Fruit fly (Drosophila melanogaster) whole organism, embryonic: ENCODE results near the gene Elo68alpha.

Source experiments
- Abd-B ChIP-seq: fragments of 200-800 bp; sonication (Bioruptor generic); optimal IDR thresholded peaks from 2 replicates; lab custom pipeline; 2018; ENCODE audit warnings: missing biosample characterization, mild to moderate bottlenecking, missing genetic modification characterization, moderate library complexity
- Adf1 ChIP-seq: fragments of 200-800 bp; sonication (Bioruptor generic); IDR thresholded peaks from 2 replicates; pipeline ENCODE4 v1.3.6; 2022; ENCODE audit warnings: missing biosample characterization, missing genetic modification characterization
- Antp ChIP-seq: fragments of 200-800 bp; sonication (Bioruptor generic); optimal IDR thresholded peaks from 3 replicates; lab custom pipeline; 2016; ENCODE audit warnings: missing biosample characterization, missing genetic modification characterization
- Atf3 ChIP-seq: fragments of 200-800 bp; sonication (Bioruptor generic); optimal IDR thresholded peaks from 3 replicates; lab custom pipeline; 2016; ENCODE audit warnings: missing biosample characterization, missing genetic modification characterization
- Blimp-1 ChIP-seq: fragments of 200-800 bp; sonication (Bioruptor generic); optimal IDR thresholded peaks from 3 replicates; lab custom pipeline; 2018; ENCODE audit warnings: missing biosample characterization, missing genetic modification characterization, mild to moderate bottlenecking, moderate library complexity, missing genetic modification reagents
- CG11247 ChIP-seq: fragments of 200-800 bp; sonication (Bioruptor generic); IDR thresholded peaks from 2 replicates; pipeline ENCODE4 v1.3.6; 2022; ENCODE audit warnings: missing biosample characterization, missing genetic modification characterization
- CG12071 ChIP-seq: fragments of 200-800 bp; sonication (Bioruptor generic); optimal IDR thresholded peaks from 3 replicates; lab custom pipeline; 2018; ENCODE audit warnings: missing biosample characterization, mild to moderate bottlenecking, missing genetic modification characterization
- CG12659 ChIP-seq: fragments of 200-800 bp; sonication (Bioruptor generic); optimal IDR thresholded peaks from 3 replicates; lab custom pipeline; 2017; ENCODE audit warnings: mild to moderate bottlenecking, missing biosample characterization, missing genetic modification reagents, missing genetic modification characterization
- CG13775 ChIP-seq: fragments of 200-800 bp; sonication (Bioruptor generic); optimal IDR thresholded peaks from 3 replicates; lab custom pipeline; 2017; ENCODE audit warnings: missing biosample characterization, mild to moderate bottlenecking, missing genetic modification characterization
- CG14710 ChIP-seq: fragments of 200-800 bp; sonication (Bioruptor generic); optimal IDR thresholded peaks from 3 replicates; lab custom pipeline; 2019; ENCODE audit warnings: missing biosample characterization, mild to moderate bottlenecking, missing genetic modification characterization, moderate library complexity
- CG14965 ChIP-seq: fragments of 200-800 bp; sonication (Bioruptor generic); optimal IDR thresholded peaks from 2 replicates; lab custom pipeline; 2016; ENCODE audit warnings: missing biosample characterization, missing genetic modification characterization, borderline replicate concordance
- CG15269 ChIP-seq: fragments of 200-800 bp; sonication (Bioruptor generic); optimal IDR thresholded peaks from 2 replicates; lab custom pipeline; 2018; ENCODE audit warnings: missing biosample characterization, mild to moderate bottlenecking, missing genetic modification characterization, moderate library complexity
- CG15601 ChIP-seq: fragments of 200-800 bp; sonication (Bioruptor generic); optimal IDR thresholded peaks from 3 replicates; lab custom pipeline; 2019; ENCODE audit warnings: missing biosample characterization, mild to moderate bottlenecking, missing genetic modification characterization, moderate library complexity
- CG16813 ChIP-seq: fragments of 200-800 bp; sonication (Bioruptor generic); IDR thresholded peaks from 3 replicates; pipeline ENCODE4 v1.3.6; 2022; ENCODE audit warnings: missing biosample characterization, missing genetic modification characterization; ENCODE audit not compliant: partially characterized antibody
- CG16863 ChIP-seq: fragments of 200-800 bp; sonication (Bioruptor generic); optimal IDR thresholded peaks from 3 replicates; lab custom pipeline; 2016; ENCODE audit warnings: missing biosample characterization, missing genetic modification characterization
- CG17912 ChIP-seq: fragments of 200-800 bp; sonication (Bioruptor generic); optimal IDR thresholded peaks from 2 replicates; lab custom pipeline; 2018; ENCODE audit warnings: missing biosample characterization, mild to moderate bottlenecking, missing genetic modification characterization
- CG2120 ChIP-seq: fragments of 200-800 bp; sonication (Bioruptor generic); optimal IDR thresholded peaks from 3 replicates; lab custom pipeline; 2016; ENCODE audit warnings: missing biosample characterization, missing genetic modification characterization
- CG3163 ChIP-seq: fragments of 200-800 bp; sonication (Bioruptor generic); optimal IDR thresholded peaks from 3 replicates; lab custom pipeline; 2016; ENCODE audit warnings: missing biosample characterization, missing genetic modification characterization
- CG33213 ChIP-seq: fragments of 200-800 bp; sonication (Bioruptor generic); optimal IDR thresholded peaks from 3 replicates; lab custom pipeline; 2016; ENCODE audit warnings: missing biosample characterization, missing genetic modification characterization
- CG33557 ChIP-seq: fragments of 200-800 bp; sonication (Bioruptor generic); optimal IDR thresholded peaks from 2 replicates; lab custom pipeline; 2019; ENCODE audit warnings: missing biosample characterization, mild to moderate bottlenecking, missing genetic modification characterization, moderate library complexity
- CG4282 ChIP-seq: fragments of 200-800 bp; sonication (Bioruptor generic); optimal IDR thresholded peaks from 2 replicates; lab custom pipeline; 2016; ENCODE audit warnings: missing biosample characterization, missing genetic modification characterization
- CG8281 ChIP-seq: fragments of 200-800 bp; sonication (Bioruptor generic); optimal IDR thresholded peaks from 2 replicates; lab custom pipeline; 2018; ENCODE audit warnings: missing biosample characterization, mild to moderate bottlenecking, missing genetic modification characterization, moderate library complexity
- CG9817 ChIP-seq: fragments of 200-800 bp; sonication (Bioruptor generic); optimal IDR thresholded peaks from 2 replicates; lab custom pipeline; 2018; ENCODE audit warnings: missing biosample characterization, mild to moderate bottlenecking, missing genetic modification characterization, moderate library complexity
- D19A ChIP-seq: fragments of 200-800 bp; optimal IDR thresholded peaks from 3 replicates; lab custom pipeline; 2019; ENCODE audit warnings: missing biosample characterization, mild to moderate bottlenecking, missing genetic modification characterization, moderate library complexity
- Dek ChIP-seq: fragments of 200-800 bp; sonication (Bioruptor generic); optimal IDR thresholded peaks from 3 replicates; lab custom pipeline; 2019; ENCODE audit warnings: missing biosample characterization, mild to moderate bottlenecking, missing genetic modification characterization, moderate library complexity
- Dfd ChIP-seq, 2 experiments: fragments of >200 bp; optimal IDR thresholded peaks; 2 replicates each; lab custom pipeline; 2017; ENCODE audit warnings: missing biosample characterization in 2 of 2, missing genetic modification characterization in 2 of 2
- ERR ChIP-seq: fragments of 200-800 bp; sonication (Bioruptor generic); optimal IDR thresholded peaks from 2 replicates; lab custom pipeline; 2016; ENCODE audit warnings: missing biosample characterization, missing genetic modification characterization
- HLH3B ChIP-seq: fragments of 200-800 bp; sonication (Bioruptor generic); IDR thresholded peaks from 2 replicates; pipeline ENCODE4 v1.3.6; 2022; ENCODE audit warnings: missing biosample characterization, missing genetic modification characterization
- Lpt ChIP-seq: fragments of >200 bp; optimal IDR thresholded peaks from 2 replicates; lab custom pipeline; 2018; ENCODE audit warnings: missing biosample characterization, missing genetic modification characterization
- Myb ChIP-seq: fragments of 200-800 bp; sonication (Bioruptor generic); optimal IDR thresholded peaks from 2 replicates; lab custom pipeline; 2016; ENCODE audit warnings: missing biosample characterization, missing genetic modification characterization
- Tbp ChIP-seq: fragments of >200 bp; optimal IDR thresholded peaks from 2 replicates; lab custom pipeline; 2018; ENCODE audit warnings: missing biosample characterization, missing genetic modification characterization
- ac ChIP-seq: fragments of 200-800 bp; sonication (Bioruptor generic); optimal IDR thresholded peaks from 3 replicates; lab custom pipeline; 2017; ENCODE audit warnings: missing biosample characterization, mild to moderate bottlenecking, missing genetic modification characterization
- caup ChIP-seq: fragments of 200-800 bp; sonication (Bioruptor generic); optimal IDR thresholded peaks from 3 replicates; lab custom pipeline; 2017; ENCODE audit warnings: missing biosample characterization, mild to moderate bottlenecking, missing genetic modification characterization, moderate library complexity; ENCODE audit not compliant: severe bottlenecking
- cg ChIP-seq: fragments of 200-800 bp; sonication (Bioruptor generic); optimal IDR thresholded peaks from 3 replicates; lab custom pipeline; 2019; ENCODE audit warnings: missing biosample characterization, mild to moderate bottlenecking, missing genetic modification characterization, moderate library complexity
- eve ChIP-seq, 2 experiments: fragments of >200 bp; optimal IDR thresholded peaks; 2 replicates each; lab custom pipeline; 2017; ENCODE audit warnings: missing biosample characterization in 2 of 2, missing genetic modification characterization in 2 of 2
- gcm2 ChIP-seq: fragments of 200-800 bp; sonication (Bioruptor generic); optimal IDR thresholded peaks from 2 replicates; lab custom pipeline; 2016; ENCODE audit warnings: missing biosample characterization, missing genetic modification characterization
- gt ChIP-seq: fragments of 200-800 bp; sonication (Bioruptor generic); IDR thresholded peaks from 2 replicates; pipeline ENCODE4 v1.3.6; 2022; ENCODE audit warnings: missing biosample characterization, missing genetic modification characterization
- kay ChIP-seq: fragments of 200-800 bp; sonication (Bioruptor generic); optimal IDR thresholded peaks from 2 replicates; lab custom pipeline; 2016; ENCODE audit warnings: missing biosample characterization, missing genetic modification characterization
- mam ChIP-seq: fragments of 200-800 bp; sonication (Bioruptor generic); optimal IDR thresholded peaks from 3 replicates; lab custom pipeline; 2016; ENCODE audit warnings: missing biosample characterization, missing genetic modification characterization
- nau ChIP-seq: fragments of 200-800 bp; sonication (Bioruptor generic); optimal IDR thresholded peaks from 3 replicates; lab custom pipeline; 2017; ENCODE audit warnings: missing biosample characterization, mild to moderate bottlenecking, missing genetic modification characterization, missing genetic modification reagents
- peb ChIP-seq: fragments of 200-800 bp; sonication (Bioruptor generic); IDR thresholded peaks from 2 replicates; pipeline ENCODE4 v1.3.6; 2022; ENCODE audit warnings: missing biosample characterization, missing genetic modification characterization
- pho ChIP-seq: fragments of 200-800 bp; sonication (Bioruptor generic); optimal IDR thresholded peaks from 2 replicates; lab custom pipeline; 2016; ENCODE audit warnings: missing biosample characterization, missing genetic modification characterization
- scrt ChIP-seq: fragments of 200-800 bp; sonication (Bioruptor generic); optimal IDR thresholded peaks from 2 replicates; lab custom pipeline; 2018; ENCODE audit warnings: missing biosample characterization, mild to moderate bottlenecking, missing genetic modification characterization, moderate library complexity
- sug ChIP-seq: fragments of 200-800 bp; optimal IDR thresholded peaks from 2 replicates; lab custom pipeline; 2019; ENCODE audit warnings: missing biosample characterization, mild to moderate bottlenecking, missing genetic modification characterization, moderate library complexity
- tgo ChIP-seq: fragments of 200-800 bp; sonication (Bioruptor generic); IDR thresholded peaks from 3 replicates; pipeline ENCODE4 v1.3.6; 2022; ENCODE audit warnings: missing biosample characterization, missing genetic modification characterization
- wdn ChIP-seq: fragments of 200-800 bp; sonication (Bioruptor generic); IDR thresholded peaks from 2 replicates; pipeline ENCODE4 v1.3.6; 2022; ENCODE audit warnings: missing biosample characterization, missing genetic modification characterization
- wek ChIP-seq: fragments of 200-800 bp; sonication (Bioruptor generic); optimal IDR thresholded peaks from 3 replicates; lab custom pipeline; 2018; ENCODE audit warnings: missing biosample characterization, mild to moderate bottlenecking, missing genetic modification characterization, moderate library complexity
- zf30C ChIP-seq: fragments of 200-800 bp; sonication (Bioruptor generic); optimal IDR thresholded peaks from 3 replicates; lab custom pipeline; 2018; ENCODE audit warnings: missing biosample characterization, mild to moderate bottlenecking, missing genetic modification characterization
- zfh2 ChIP-seq: fragments of 200-800 bp; sonication (Bioruptor generic); optimal IDR thresholded peaks from 2 replicates; lab custom pipeline; 2016; ENCODE audit warnings: missing biosample characterization, missing genetic modification characterization

Elo68alpha gene

dm6 chr3L:11118627-11119395, 16.0 kb upstream of the Elo68alpha start (continued):
- peak; percentile 17 for TF ChIP-seq ERR
- TF ChIP-seq peb (GFP tag; lab: Robert Waterston, UW), result no peak
- TF ChIP-seq D19A (tag; lab: Kevin White, UChicago), result peak; percentile 53
- TF ChIP-seq Lpt, result no peak
- peak; percentile 46 for TF ChIP-seq CG9817
- peak; percentile 27; the same call in 1 of the 3 replicates for TF ChIP-seq tgo (GFP tag; lab: Robert Waterston, UW)
- peak; percentile 78 for TF ChIP-seq scrt
- TF ChIP-seq CG2120 (GFP tag; lab: Kevin White, UChicago), result peak; percentile 56
- TF ChIP-seq CG12659 (GFP tag; lab: Kevin White, UChicago), result peak; percentile 56
- TF ChIP-seq zf30C (GFP tag; lab: Kevin White, UChicago), result peak; percentile 51
- peak; percentile 86 for TF ChIP-seq caup (GFP tag; lab: Kevin White, UChicago)
- peak; percentile 55 for TF ChIP-seq Blimp-1
- TF ChIP-seq Dek (tag; lab: Kevin White, UChicago), result peak; percentile 55
- peak; percentile 65 for TF ChIP-seq CG14710 (tag; lab: Kevin White, UChicago)
- TF ChIP-seq gt (GFP tag; lab: Robert Waterston, UW), result no peak
- peak; percentile 54 for TF ChIP-seq CG16863
- peak; percentile 24 for TF ChIP-seq CG4282 (GFP tag; lab: Kevin White, UChicago)
- peak; percentile 51; the same call in 1 of the 2 replicates for TF ChIP-seq wdn (GFP tag; lab: Robert Waterston, UW)
- peak; percentile 62 for TF ChIP-seq CG15269
- TF ChIP-seq CG33557 (GFP tag; lab: Kevin White, UChicago), result peak; percentile 85
- TF ChIP-seq CG11247 (GFP tag; lab: Robert Waterston, UW), result 0 out of 2 replicates have a peak, but pooled peaks have one; percentile 27
- peak; percentile 42 for TF ChIP-seq Atf3 (GFP tag; lab: Kevin White, UChicago)
- peak; percentile 7 for TF ChIP-seq mam (GFP tag; lab: Kevin White, UChicago)
- peak; percentile 33; the same call in 1 of the 2 replicates for TF ChIP-seq HLH3B
- TF ChIP-seq ac, result peak; percentile 70
- TF ChIP-seq CG14965 (GFP tag; lab: Kevin White, UChicago), result no peak
- TF ChIP-seq Myb (GFP tag; lab: Kevin White, UChicago), result peak; percentile 37
- no peak for TF ChIP-seq CG13775 (GFP tag; lab: Kevin White, UChicago)
- TF ChIP-seq Adf1 (GFP tag; lab: Robert Waterston, UW), result peak; percentile 77
- TF ChIP-seq nau (GFP tag; lab: Kevin White, UChicago), result peak; percentile 83
- TF ChIP-seq Tbp (GFP tag; lab: Kevin White, UChicago), result no peak
- peak; percentile 5 for TF ChIP-seq kay (GFP tag; lab: Kevin White, UChicago)
- peak; percentile 92 for TF ChIP-seq CG17912 (GFP tag; lab: Kevin White, UChicago)
- TF ChIP-seq CG3163 (GFP tag; lab: Kevin White, UChicago), result peak; percentile 72
- peak; percentile 87 for TF ChIP-seq wek (GFP tag; lab: Kevin White, UChicago)
- TF ChIP-seq CG33213 (GFP tag; lab: Kevin White, UChicago), result peak; percentile 70
- TF ChIP-seq CG8281 (tag; lab: Kevin White, UChicago), result peak; percentile 64
- no peak for TF ChIP-seq Abd-B (GFP tag; lab: Kevin White, UChicago)
- no peak for TF ChIP-seq Dfd (GFP tag; optimal IDR thresholded peaks at IDR 0.05; lab: Kevin White, UChicago)
- peak; percentile 60 for TF ChIP-seq gcm2 (GFP tag; lab: Kevin White, UChicago)
- peak; percentile 35 for TF ChIP-seq Antp (GFP tag; lab: Kevin White, UChicago)
- TF ChIP-seq sug, result peak; percentile 85
- peak; percentile 91 for TF ChIP-seq CG15601
- TF ChIP-seq cg (GFP tag; lab: Kevin White, UChicago), result peak; percentile 99
- TF ChIP-seq CG16813 (GFP tag; lab: Robert Waterston, UW), result no peak
- peak; percentile 69 for TF ChIP-seq pho (GFP tag; lab: Kevin White, UChicago)
- no peak for TF ChIP-seq eve (GFP tag; optimal IDR thresholded peaks at IDR 0.05; lab: Kevin White, UChicago)
- no peak for TF ChIP-seq zfh2 (GFP tag; lab: Kevin White, UChicago)
- TF ChIP-seq CG12071, result peak; percentile 80
